Fruit fly (Drosophila melanogaster) whole organism, embryonic: Measurements from ENCODE around the gene spo.
A peak's percentile ranks its signal among the peaks of the same experiment; 100 is the strongest.

ENCODE experiments used
- BEAF-32 ChIP-seq: fragments of 200-800 bp; sonication (Bioruptor generic); optimal IDR thresholded peaks from 3 replicates; lab custom pipeline; 2017; ENCODE audit warnings: missing biosample characterization, missing genetic modification characterization, mild to moderate bottlenecking, moderate library complexity, missing genetic modification reagents
- Bdp1 ChIP-seq: fragments of 200-800 bp; sonication (Bioruptor generic); optimal IDR thresholded peaks from 3 replicates; lab custom pipeline; 2016; ENCODE audit warnings: missing biosample characterization, missing genetic modification characterization
- CG10209 ChIP-seq: fragments of 200-800 bp; sonication (Bioruptor generic); optimal IDR thresholded peaks from 3 replicates; lab custom pipeline; 2017; ENCODE audit warnings: missing biosample characterization, mild to moderate bottlenecking, missing genetic modification characterization, missing genetic modification reagents
- CG10366 ChIP-seq: fragments of 200-800 bp; sonication (Bioruptor generic); IDR thresholded peaks from 2 replicates; pipeline ENCODE4 v1.3.6; 2022; ENCODE audit warnings: missing biosample characterization, missing genetic modification characterization
- CG11085 ChIP-seq: fragments of 200-800 bp; sonication (Bioruptor generic); IDR thresholded peaks from 2 replicates; pipeline ENCODE4 v1.3.6; 2022; ENCODE audit warnings: missing biosample characterization, missing genetic modification characterization
- CG11696 ChIP-seq: fragments of 200-800 bp; sonication (Bioruptor generic); IDR thresholded peaks from 2 replicates; pipeline ENCODE4 v1.3.6; 2022; ENCODE audit warnings: missing biosample characterization, missing genetic modification characterization
- CG12391 ChIP-seq: fragments of 200-800 bp; sonication (Bioruptor generic); optimal IDR thresholded peaks from 3 replicates; lab custom pipeline; 2018; ENCODE audit warnings: missing biosample characterization, mild to moderate bottlenecking, missing genetic modification characterization, moderate library complexity
- CG12769 ChIP-seq: fragments of 200-800 bp; sonication (Bioruptor generic); optimal IDR thresholded peaks from 2 replicates; lab custom pipeline; 2019; ENCODE audit warnings: missing biosample characterization, mild to moderate bottlenecking, missing genetic modification characterization, moderate library complexity
- CG14441 ChIP-seq: fragments of 200-800 bp; sonication (Bioruptor generic); IDR thresholded peaks from 2 replicates; pipeline ENCODE4 v1.3.6; 2022; ENCODE audit warnings: missing biosample characterization, missing genetic modification characterization
- CG15011 ChIP-seq: fragments of 200-800 bp; sonication (Bioruptor generic); optimal IDR thresholded peaks from 3 replicates; lab custom pipeline; 2018; ENCODE audit warnings: missing biosample characterization, mild to moderate bottlenecking, missing genetic modification characterization
- CG17186 ChIP-seq: fragments of 200-800 bp; sonication (Bioruptor generic); optimal IDR thresholded peaks from 3 replicates; lab custom pipeline; 2017; ENCODE audit warnings: missing biosample characterization, missing genetic modification reagents, missing genetic modification characterization
- CG17912 ChIP-seq: fragments of 200-800 bp; sonication (Bioruptor generic); optimal IDR thresholded peaks from 2 replicates; lab custom pipeline; 2018; ENCODE audit warnings: missing biosample characterization, mild to moderate bottlenecking, missing genetic modification characterization
- CG18262 ChIP-seq: fragments of 200-800 bp; optimal IDR thresholded peaks from 3 replicates; lab custom pipeline; 2019; ENCODE audit warnings: missing biosample characterization, mild to moderate bottlenecking, missing genetic modification characterization, moderate library complexity
- CG3163 ChIP-seq: fragments of 200-800 bp; sonication (Bioruptor generic); optimal IDR thresholded peaks from 3 replicates; lab custom pipeline; 2016; ENCODE audit warnings: missing biosample characterization, missing genetic modification characterization
- CG32767 ChIP-seq: fragments of 200-800 bp; sonication (Bioruptor generic); IDR thresholded peaks from 2 replicates; pipeline ENCODE4 v1.3.6; 2022; ENCODE audit warnings: missing biosample characterization, missing genetic modification characterization
- CG3726 ChIP-seq: fragments of 200-800 bp; sonication (Bioruptor generic); IDR thresholded peaks from 3 replicates; pipeline ENCODE4, ENCODE4 v1.3.6; 2022; ENCODE audit warnings: missing biosample characterization, missing genetic modification characterization
- CG3995 ChIP-seq: fragments of 200-800 bp; sonication (Bioruptor generic); optimal IDR thresholded peaks from 3 replicates; lab custom pipeline; 2016; ENCODE audit warnings: missing biosample characterization, missing genetic modification characterization
- CG4328 ChIP-seq: fragments of 200-800 bp; sonication (Bioruptor generic); optimal IDR thresholded peaks from 3 replicates; lab custom pipeline; 2017; ENCODE audit warnings: missing biosample characterization, missing genetic modification reagents, missing genetic modification characterization
- CG43689 ChIP-seq: fragments of 200-800 bp; sonication (Bioruptor generic); IDR thresholded peaks from 2 replicates; pipeline ENCODE4 v1.3.6; 2022; ENCODE audit warnings: missing biosample characterization, missing genetic modification characterization
- CG6254 ChIP-seq: fragments of 200-800 bp; sonication (Bioruptor generic); optimal IDR thresholded peaks from 3 replicates; lab custom pipeline; 2017; ENCODE audit warnings: mild to moderate bottlenecking, missing biosample characterization, missing genetic modification reagents, missing genetic modification characterization
- CG6854 ChIP-seq: fragments of 200-800 bp; sonication (Bioruptor generic); optimal IDR thresholded peaks from 3 replicates; lab custom pipeline; 2017; ENCODE audit warnings: missing biosample characterization, mild to moderate bottlenecking, missing genetic modification characterization
- CG7271 ChIP-seq: fragments of 200-800 bp; sonication (Bioruptor generic); optimal IDR thresholded peaks from 2 replicates; lab custom pipeline; 2018; ENCODE audit warnings: missing biosample characterization, mild to moderate bottlenecking, missing genetic modification characterization, moderate library complexity
- CG7839 ChIP-seq: fragments of 200-800 bp; sonication (Bioruptor generic); optimal IDR thresholded peaks from 3 replicates; lab custom pipeline; 2018; ENCODE audit warnings: missing biosample characterization, mild to moderate bottlenecking, missing genetic modification characterization, moderate library complexity
- CG8089 ChIP-seq: fragments of 200-800 bp; sonication (Bioruptor generic); optimal IDR thresholded peaks from 3 replicates; lab custom pipeline; 2016; ENCODE audit warnings: missing biosample characterization, missing genetic modification characterization
- CG9727 ChIP-seq: fragments of 200-800 bp; sonication (Bioruptor generic); optimal IDR thresholded peaks from 3 replicates; lab custom pipeline; 2017; ENCODE audit warnings: missing biosample characterization, mild to moderate bottlenecking, missing genetic modification characterization
- CoRest ChIP-seq: fragments of 200-800 bp; sonication (Bioruptor generic); optimal IDR thresholded peaks from 3 replicates; lab custom pipeline; 2018; ENCODE audit warnings: missing biosample characterization, mild to moderate bottlenecking, missing genetic modification characterization, moderate library complexity
- Jarid2 ChIP-seq: fragments of 200-800 bp; sonication (Bioruptor generic); optimal IDR thresholded peaks from 3 replicates; lab custom pipeline; 2017; ENCODE audit warnings: mild to moderate bottlenecking, missing biosample characterization, missing genetic modification reagents, missing genetic modification characterization
- Lim3 ChIP-seq: fragments of 200-800 bp; sonication (Bioruptor generic); IDR thresholded peaks from 2 replicates; pipeline ENCODE4 v1.3.6; 2022; ENCODE audit warnings: missing biosample characterization, missing genetic modification characterization
- NC2β ChIP-seq: fragments of 200-800 bp; sonication (Bioruptor generic); optimal IDR thresholded peaks from 2 replicates; lab custom pipeline; 2016; ENCODE audit warnings: missing biosample characterization, missing genetic modification characterization
- Neu2 ChIP-seq: fragments of 200-800 bp; sonication (Bioruptor generic); optimal IDR thresholded peaks from 3 replicates; lab custom pipeline; 2016; ENCODE audit warnings: missing biosample characterization, missing genetic modification characterization, borderline replicate concordance
- Nf-YC ChIP-seq: fragments of 200-800 bp; optimal IDR thresholded peaks from 3 replicates; lab custom pipeline; 2019; ENCODE audit warnings: missing biosample characterization, mild to moderate bottlenecking, missing genetic modification characterization, moderate library complexity
- Oaz ChIP-seq: fragments of 200-800 bp; sonication (Bioruptor generic); IDR thresholded peaks from 2 replicates; pipeline ENCODE4 v1.3.6; 2022; ENCODE audit warnings: missing biosample characterization, missing genetic modification characterization
- Vsx1 ChIP-seq: fragments of 200-800 bp; sonication (Bioruptor generic); optimal IDR thresholded peaks from 2 replicates; lab custom pipeline; 2017; ENCODE audit warnings: missing biosample characterization, mild to moderate bottlenecking, missing genetic modification characterization, missing genetic modification reagents
- aop ChIP-seq: fragments of 200-800 bp; sonication (Bioruptor generic); IDR thresholded peaks from 2 replicates; pipeline ENCODE4 v1.3.6; 2022; ENCODE audit warnings: missing biosample characterization, missing genetic modification characterization
- bab2 ChIP-seq: fragments of 200-800 bp; sonication (Bioruptor generic); optimal IDR thresholded peaks from 2 replicates; lab custom pipeline; 2016; ENCODE audit warnings: missing biosample characterization, missing genetic modification characterization
- cas ChIP-seq: fragments of 200-800 bp; sonication (Bioruptor generic); IDR thresholded peaks from 2 replicates; pipeline ENCODE4 v1.3.6; 2022; ENCODE audit warnings: missing biosample characterization, missing genetic modification characterization
- dm ChIP-seq: fragments of 200-800 bp; sonication (Bioruptor generic); optimal IDR thresholded peaks from 3 replicates; lab custom pipeline; 2016; ENCODE audit warnings: missing biosample characterization, missing genetic modification characterization
- fd64A ChIP-seq: fragments of 200-800 bp; sonication (Bioruptor generic); optimal IDR thresholded peaks from 3 replicates; lab custom pipeline; 2018; ENCODE audit warnings: missing biosample characterization, mild to moderate bottlenecking, missing genetic modification characterization
- fu2 ChIP-seq: fragments of 200-800 bp; sonication (Bioruptor generic); optimal IDR thresholded peaks from 2 replicates; lab custom pipeline; 2016; ENCODE audit warnings: missing biosample characterization, missing genetic modification characterization
- gem ChIP-seq: fragments of 200-800 bp; sonication (Bioruptor generic); optimal IDR thresholded peaks from 2 replicates; lab custom pipeline; 2019; ENCODE audit warnings: missing biosample characterization, mild to moderate bottlenecking, missing genetic modification characterization, moderate library complexity
- lmd ChIP-seq: fragments of 200-800 bp; sonication (Bioruptor generic); IDR thresholded peaks from 2 replicates; pipeline ENCODE4 v1.3.6; 2022; ENCODE audit warnings: missing biosample characterization, missing genetic modification characterization
- mld ChIP-seq: fragments of 200-800 bp; sonication (Bioruptor generic); IDR thresholded peaks from 3 replicates; pipeline ENCODE4 v1.3.6; 2022; ENCODE audit warnings: missing biosample characterization, missing genetic modification characterization; ENCODE audit not compliant: partially characterized antibody
- nom ChIP-seq: fragments of 200-800 bp; sonication (Bioruptor generic); optimal IDR thresholded peaks from 2 replicates; lab custom pipeline; 2017; ENCODE audit warnings: missing biosample characterization, missing genetic modification characterization, mild to moderate bottlenecking, moderate library complexity, missing genetic modification reagents
- pzg ChIP-seq: fragments of 200-800 bp; sonication (Bioruptor generic); optimal IDR thresholded peaks from 3 replicates; lab custom pipeline; 2018; ENCODE audit warnings: missing biosample characterization, mild to moderate bottlenecking, missing genetic modification characterization, moderate library complexity
- so ChIP-seq: fragments of 200-800 bp; sonication (Bioruptor generic); IDR thresholded peaks from 3 replicates; pipeline ENCODE4 v1.3.6; 2022; ENCODE audit warnings: missing biosample characterization, missing genetic modification characterization
- ssp ChIP-seq: fragments of 200-800 bp; sonication (Bioruptor generic); IDR thresholded peaks from 2 replicates; pipeline ENCODE4 v1.3.6; 2022; ENCODE audit warnings: missing biosample characterization, missing genetic modification characterization
- tgo ChIP-seq: fragments of 200-800 bp; sonication (Bioruptor generic); IDR thresholded peaks from 3 replicates; pipeline ENCODE4 v1.3.6; 2022; ENCODE audit warnings: missing biosample characterization, missing genetic modification characterization
- tio ChIP-seq: fragments of 200-800 bp; sonication (Bioruptor generic); optimal IDR thresholded peaks from 2 replicates; lab custom pipeline; 2017; ENCODE audit warnings: missing biosample characterization, missing genetic modification characterization, inconsistent platforms
- tll ChIP-seq, 2 experiments: fragments of 200-800 bp in 1 of 2; fragments of >200 bp in 1 of 2; sonication (Bioruptor generic) in 1 of 2; optimal IDR thresholded peaks; 2 replicates each; lab custom pipeline; 2017 to 2019; ENCODE audit warnings: missing biosample characterization in 2 of 2, missing genetic modification characterization in 2 of 2, mild to moderate bottlenecking in 1 of 2, moderate library complexity in 1 of 2
- tup ChIP-seq: fragments of 200-800 bp; sonication (Bioruptor generic); optimal IDR thresholded peaks from 2 replicates; lab custom pipeline; 2016; ENCODE audit warnings: missing biosample characterization, mild to moderate bottlenecking, missing genetic modification characterization, moderate library complexity

Gene spo

dm6 chr3L:5611732-5612250 lies 19.4 kb upstream of the spo start (continued):
- TF ChIP-seq tup (GFP tag; lab: Kevin White, UChicago), result peak; percentile 36
- TF ChIP-seq CG17912 (GFP tag; lab: Kevin White, UChicago), result no peak
- no peak for TF ChIP-seq Bdp1 (GFP tag; lab: Kevin White, UChicago)
- peak; percentile 55 for TF ChIP-seq CG4328 (GFP tag; lab: Kevin White, UChicago)
- peak; percentile 42 for TF ChIP-seq bab2
- TF ChIP-seq so (GFP tag; lab: Robert Waterston, UW), result peak; percentile 88
- no peak for TF ChIP-seq CG3726 (GFP tag; lab: Robert Waterston, UW)
- TF ChIP-seq Nf-YC (tag; lab: Kevin White, UChicago), result no peak
- TF ChIP-seq Lim3 (GFP tag; lab: Robert Waterston, UW), result no peak
- TF ChIP-seq CG7271 (tag; lab: Kevin White, UChicago), result peak; percentile 50
- TF ChIP-seq CG10209 (GFP tag; lab: Kevin White, UChicago), result peak; percentile 65
- TF ChIP-seq gem (tag; lab: Kevin White, UChicago), result peak; percentile 93
- peak; percentile 30; the same call in 1 of the 2 replicates for TF ChIP-seq CG43689 (GFP tag; lab: Robert Waterston, UW)
- peak; percentile 39 for TF ChIP-seq dm (GFP tag; lab: Kevin White, UChicago)
- peak; percentile 56 for TF ChIP-seq CG15011 (GFP tag; lab: Kevin White, UChicago)
- TF ChIP-seq fu2 (GFP tag; lab: Kevin White, UChicago), result no peak
- TF ChIP-seq tio (GFP tag; lab: Kevin White, UChicago), result peak; percentile 68
- peak; percentile 77 for TF ChIP-seq CG6254 (GFP tag; lab: Kevin White, UChicago)
- TF ChIP-seq CG10366, result peak; percentile 69
- TF ChIP-seq CG9727 (GFP tag; lab: Kevin White, UChicago), result peak; percentile 72
- peak; percentile 82 for TF ChIP-seq CG7839
- TF ChIP-seq lmd (GFP tag; lab: Robert Waterston, UW), result peak; percentile 55
- peak; percentile 29 for TF ChIP-seq CG8089 (GFP tag; lab: Kevin White, UChicago)
- TF ChIP-seq CoRest (tag; lab: Kevin White, UChicago), result peak; percentile 88
- TF ChIP-seq Vsx1 (GFP tag; lab: Kevin White, UChicago), result peak; percentile 63
- TF ChIP-seq CG14441 (GFP tag; lab: Robert Waterston, UW), result peak; percentile 55
- no peak for TF ChIP-seq mld (GFP tag; lab: Robert Waterston, UW)
- peak; percentile 93 for TF ChIP-seq CG11696 (GFP tag; lab: Robert Waterston, UW)
- TF ChIP-seq fd64A (GFP tag; lab: Kevin White, UChicago), result peak; percentile 49
- TF ChIP-seq CG18262, result peak; percentile 94
- no peak for TF ChIP-seq Neu2 (GFP tag; lab: Kevin White, UChicago)
- peak; percentile 66 for TF ChIP-seq CG32767 (GFP tag; lab: Robert Waterston, UW)
- TF ChIP-seq cas (GFP tag; lab: Robert Waterston, UW), result no peak
- TF ChIP-seq nom (GFP tag; lab: Kevin White, UChicago), result no peak
- peak; percentile 54 for TF ChIP-seq Jarid2 (GFP tag; lab: Kevin White, UChicago)
- TF ChIP-seq aop (GFP tag; lab: Robert Waterston, UW), result no peak
- no peak for TF ChIP-seq tll (GFP tag; optimal IDR thresholded peaks at IDR 0.05; lab: Kevin White, UChicago)
- TF ChIP-seq pzg (GFP tag; lab: Kevin White, UChicago), result no peak
- TF ChIP-seq CG6854, result peak; percentile 27
- TF ChIP-seq ssp (GFP tag; lab: Robert Waterston, UW), result peak; percentile 62
- peak; percentile 42 for TF ChIP-seq NC2β
- peak; percentile 68 for TF ChIP-seq CG3163 (GFP tag; lab: Kevin White, UChicago)
- no peak for TF ChIP-seq BEAF-32 (GFP tag; lab: Kevin White, UChicago)
- TF ChIP-seq CG17186 (GFP tag; lab: Kevin White, UChicago), result peak; percentile 6
- TF ChIP-seq CG11085, result no peak
- peak; percentile 90 for TF ChIP-seq CG12391
- peak; percentile 14 for TF ChIP-seq CG12769 (tag; lab: Kevin White, UChicago)
- TF ChIP-seq CG3995 (GFP tag; lab: Kevin White, UChicago), result no peak
- peak; percentile 62; the same call in 1 of the 3 replicates for TF ChIP-seq tgo
- no peak for TF ChIP-seq Oaz (GFP tag; lab: Robert Waterston, UW)
